Worm (Caenorhabditis elegans) whole organism, midembryonic: Measurements from ENCODE around the gene C27A7.6.

Experiments used
- ztf-23 ChIP-seq: fragments of 200-800 bp; sonication (Bioruptor generic); IDR thresholded peaks from 2 replicates; pipeline ENCODE4 v1.3.6; 2022; ENCODE audit warnings: missing genetic modification reagents, missing genetic modification characterization, missing compliant biosample characterization
- ztf-29 ChIP-seq: fragments of 200-800 bp; sonication (Bioruptor generic); IDR thresholded peaks from 2 replicates; pipeline ENCODE4 v1.3.6; 2022; ENCODE audit warnings: missing genetic modification reagents, missing genetic modification characterization, missing compliant biosample characterization

- TF ChIP-seq ztf-29 (GFP tag; lab: Robert Waterston, UW) (no peak), ztf-23 (no peak)
Measured at ce11 chrV:12161157-12161556, 30.6 kb upstream of the C27A7.6 start.
